Worm (Caenorhabditis elegans) whole organism, late embryonic: Measurements from ENCODE around the gene clp-7.

Source experiments
- K02D7.2 ChIP-seq: sonication (generic microtip); optimal IDR thresholded peaks from 2 replicates; lab custom pipeline; 2017; ENCODE audit warnings: mild to moderate bottlenecking, missing genetic modification characterization, missing compliant biosample characterization
- T23F11.4 ChIP-seq: fragments of 200-800 bp; sonication (Bioruptor generic); optimal IDR thresholded peaks from 2 replicates; lab custom pipeline; 2018; ENCODE audit warnings: mild to moderate bottlenecking, missing genetic modification characterization, missing compliant biosample characterization
- ceh-14 ChIP-seq: sonication (generic microtip); optimal IDR thresholded peaks from 2 replicates; lab custom pipeline; 2016; ENCODE audit warnings: missing genotype, missing genetic modification characterization, missing compliant biosample characterization
- ceh-45 ChIP-seq: fragments of 200-800 bp; sonication (Bioruptor generic); IDR thresholded peaks from 2 replicates; pipeline ENCODE4 v1.3.6; 2022; ENCODE audit warnings: missing genetic modification reagents, missing genetic modification characterization, missing compliant biosample characterization
- eyg-1 ChIP-seq: sonication (generic microtip); optimal IDR thresholded peaks from 2 replicates; lab custom pipeline; 2016; ENCODE audit warnings: missing genotype, missing genetic modification characterization, missing compliant biosample characterization

ce11 chrIV:1394077-1394476 lies 51.7 kb downstream of the clp-7 start:
- TF ChIP-seq ceh-14 (no peak), T23F11.4 (no peak), K02D7.2 (no peak), eyg-1 (tag; lab: Kevin White, UChicago) (no peak), ceh-45 (GFP tag; lab: Robert Waterston, UW) (no peak)
